Worm (Caenorhabditis elegans): ENCODE measurements around the gene R05H10.7.

DNA sequence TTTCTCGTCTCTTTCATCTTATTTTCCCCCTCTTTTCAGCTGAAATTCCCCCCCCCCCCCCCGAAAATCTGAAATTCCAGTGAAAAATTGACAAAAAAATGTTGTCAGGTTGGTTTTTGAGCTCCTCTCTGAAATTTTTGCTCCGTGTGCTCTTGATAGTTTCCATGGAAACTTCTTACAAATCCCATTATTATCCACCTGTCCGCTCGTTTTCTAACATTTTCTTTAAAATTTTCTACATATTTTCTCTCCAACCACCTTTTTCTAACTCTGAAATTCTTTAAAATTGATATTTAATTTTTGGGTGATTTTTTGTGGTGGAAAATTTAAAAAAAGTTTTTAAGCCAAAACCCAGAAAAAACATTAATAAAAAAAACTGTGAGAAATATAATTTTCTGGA, 11.3 kb downstream of the R05H10.7 start, which contains the start of gene gpx-2:
- TF ChIP-seq ztf-23 (GFP tag; IDR thresholded peaks at IDR 0.05) (no peak), klf-2 (GFP tag; conservative IDR thresholded peaks at IDR 0.05) (no peak)

Measured in whole organism, midembryonic.